Worm (Caenorhabditis elegans) whole organism, early embryonic: ENCODE measurements around the gene str-89.

Experiments used
- B0310.2 ChIP-seq: sonication (generic microtip); optimal IDR thresholded peaks from 2 replicates; lab custom pipeline; 2016; ENCODE audit warnings: mild to moderate bottlenecking, missing genetic modification characterization, missing compliant biosample characterization
- F13C5.2 ChIP-seq: sonication (generic microtip); optimal IDR thresholded peaks from 2 replicates; lab custom pipeline; 2017; ENCODE audit warnings: mild to moderate bottlenecking, missing genetic modification characterization, inconsistent platforms, missing compliant biosample characterization
- aly-1 ChIP-seq: sonication (generic microtip); optimal IDR thresholded peaks from 2 replicates; lab custom pipeline; 2016; ENCODE audit warnings: missing genetic modification characterization, missing compliant biosample characterization
- ama-1 ChIP-seq: fragments of 150-350 bp; optimal IDR thresholded peaks from 2 replicates; lab custom pipeline; 2014
- ceh-13 ChIP-seq: fragments of 200-800 bp; sonication (Bioruptor generic); optimal IDR thresholded peaks from 2 replicates; lab custom pipeline; 2018; ENCODE audit warnings: mild to moderate bottlenecking, missing genetic modification characterization, missing compliant biosample characterization
- ceh-36 ChIP-seq: sonication (generic microtip); optimal IDR thresholded peaks from 2 replicates; lab custom pipeline; 2016; ENCODE audit warnings: missing genetic modification characterization, inconsistent platforms, missing compliant biosample characterization
- ets-7 ChIP-seq: sonication (generic microtip); optimal IDR thresholded peaks from 2 replicates; lab custom pipeline; 2016; ENCODE audit warnings: missing genotype, missing genetic modification characterization, missing compliant biosample characterization
- flt-1 ChIP-seq: fragments of 200-800 bp; sonication (Bioruptor generic); IDR thresholded peaks from 2 replicates; pipeline ENCODE4 v1.3.6; 2022; ENCODE audit warnings: missing genetic modification characterization, missing compliant biosample characterization
- hmbx-1 ChIP-seq: sonication (generic microtip); optimal IDR thresholded peaks from 2 replicates; lab custom pipeline; 2016; ENCODE audit warnings: mild to moderate bottlenecking, missing genetic modification characterization, missing compliant biosample characterization
- hmg-4 ChIP-seq: fragments of 200-800 bp; sonication (Bioruptor generic); optimal IDR thresholded peaks from 2 replicates; lab custom pipeline; 2018; ENCODE audit warnings: mild to moderate bottlenecking, missing genetic modification characterization, missing compliant biosample characterization
- hnd-1 ChIP-seq: sonication (generic microtip); optimal IDR thresholded peaks from 2 replicates; lab custom pipeline; 2016; ENCODE audit warnings: missing genetic modification characterization, missing compliant biosample characterization
- pes-1 ChIP-seq: fragments of 200-800 bp; sonication (Bioruptor generic); IDR thresholded peaks from 2 replicates; pipeline ENCODE4 v1.3.6; 2022; ENCODE audit warnings: missing genetic modification reagents, missing genetic modification characterization, missing compliant biosample characterization
- scrt-1 ChIP-seq: fragments of 200-800 bp; sonication (Bioruptor generic); IDR thresholded peaks from 2 replicates; pipeline ENCODE4 v1.3.6; 2022; ENCODE audit warnings: missing genetic modification characterization, missing compliant biosample characterization
- sea-1 ChIP-seq: fragments of 200-800 bp; sonication (Bioruptor generic); conservative IDR thresholded peaks from 2 replicates; pipeline ENCODE4 v1.3.6; 2022; ENCODE audit warnings: missing genetic modification characterization, missing compliant biosample characterization
- tbx-11 ChIP-seq: fragments of 200-800 bp; sonication (Bioruptor generic); IDR thresholded peaks from 2 replicates; pipeline ENCODE4 v1.3.6; 2022; ENCODE audit warnings: missing genetic modification characterization, missing compliant biosample characterization
- tbx-37 ChIP-seq: fragments of 200-800 bp; sonication (Bioruptor generic); conservative IDR thresholded peaks from 2 replicates; pipeline ENCODE4 v1.3.6; 2022; ENCODE audit warnings: missing genetic modification reagents, missing genetic modification characterization, missing compliant biosample characterization
- tra-4 ChIP-seq: sonication (generic microtip); optimal IDR thresholded peaks from 2 replicates; lab custom pipeline; 2017; ENCODE audit warnings: missing genetic modification characterization, missing compliant biosample characterization

Gene str-89

ce11 chrV:17699659-17700058 lies 31.0 kb downstream of the str-89 start, which contains the start of gene Y26G10.6:
Gene Y26G10.6, plus strand, starts transcription at chrV:17699959.
- TF ChIP-seq tra-4 (tag; lab: Kevin White, UChicago) (no peak), ama-1 (lab: Kevin White, UChicago) (no peak), sea-1 (GFP tag; lab: Robert Waterston, UW) (no peak), F13C5.2 (tag; lab: Kevin White, UChicago) (no peak), hnd-1 (tag; lab: Kevin White, UChicago) (no peak), scrt-1 (GFP tag; lab: Robert Waterston, UW) (no peak), ceh-13 (no peak), hmg-4 (GFP tag; lab: Kevin White, UChicago) (no peak), B0310.2 (tag; lab: Kevin White, UChicago) (no peak), pes-1 (GFP tag; lab: Robert Waterston, UW) (no peak), ets-7 (tag; lab: Kevin White, UChicago) (no peak), aly-1 (tag; lab: Kevin White, UChicago) (no peak), flt-1 (GFP tag; lab: Robert Waterston, UW) (no peak)

- no peak for TF ChIP-seq pes-1 (GFP tag; lab: Robert Waterston, UW)
- no peak for TF ChIP-seq ama-1 (lab: Kevin White, UChicago)
- no peak for TF ChIP-seq tbx-11 (GFP tag; lab: Robert Waterston, UW)
- no peak for TF ChIP-seq ceh-13
- TF ChIP-seq tra-4 (tag; lab: Kevin White, UChicago) = no peak
- no peak for TF ChIP-seq hmg-4 (GFP tag; lab: Kevin White, UChicago)
- TF ChIP-seq tbx-37 = no peak
- no peak for TF ChIP-seq hmbx-1 (tag; lab: Kevin White, UChicago)
- no peak for TF ChIP-seq ceh-36 (tag; lab: Kevin White, UChicago)
- TF ChIP-seq F13C5.2 (tag; lab: Kevin White, UChicago) = no peak
- no peak for TF ChIP-seq flt-1 (GFP tag; lab: Robert Waterston, UW)
These were observed 32.2 kb downstream of the str-89 start, which contains the start of the genes Y26G10.5 and srh-32 for ce11 chrV:17700728-17701262. Gene Y26G10.5, minus strand, starts transcription at chrV:17700828. Gene srh-32, plus strand, starts transcription at chrV:17701212.

- TF ChIP-seq ama-1 (lab: Kevin White, UChicago) = no peak
- TF ChIP-seq pes-1 (GFP tag; lab: Robert Waterston, UW) = no peak
- no peak for TF ChIP-seq hmbx-1 (tag; lab: Kevin White, UChicago)
- TF ChIP-seq hnd-1 (tag; lab: Kevin White, UChicago) = no peak
- TF ChIP-seq flt-1 (GFP tag; lab: Robert Waterston, UW) = no peak
- TF ChIP-seq ceh-13 = no peak
- no peak for TF ChIP-seq tra-4 (tag; lab: Kevin White, UChicago)
- no peak for TF ChIP-seq scrt-1 (GFP tag; lab: Robert Waterston, UW)
- no peak for TF ChIP-seq ceh-36 (tag; lab: Kevin White, UChicago)
- TF ChIP-seq F13C5.2 (tag; lab: Kevin White, UChicago) = no peak
These were observed 37.2 kb downstream of the str-89 start, which contains the start of gene W06D12.6 for ce11 chrV:17705814-17706213. Gene W06D12.6, plus strand, starts transcription at chrV:17706114.

- TF ChIP-seq tbx-11 (GFP tag; lab: Robert Waterston, UW) = no peak
- TF ChIP-seq ama-1 (lab: Kevin White, UChicago) = no peak
- TF ChIP-seq sea-1 (GFP tag; lab: Robert Waterston, UW) = no peak
- TF ChIP-seq ceh-13 = no peak
- no peak for TF ChIP-seq B0310.2 (tag; lab: Kevin White, UChicago)
- TF ChIP-seq tra-4 (tag; lab: Kevin White, UChicago) = no peak
- TF ChIP-seq pes-1 (GFP tag; lab: Robert Waterston, UW) = no peak
- TF ChIP-seq aly-1 (tag; lab: Kevin White, UChicago) = no peak
- TF ChIP-seq hmg-4 (GFP tag; lab: Kevin White, UChicago) = no peak
These were observed 37.7 kb downstream of the str-89 start for ce11 chrV:17706217-17706806.

ce11 chrV:17707022-17707421 lies 38.4 kb downstream of the str-89 start, which contains the start of gene srh-31:
Gene srh-31, plus strand, starts transcription at chrV:17707322.
- no peak for TF ChIP-seq sea-1 (GFP tag; lab: Robert Waterston, UW)
- TF ChIP-seq ceh-36 (tag; lab: Kevin White, UChicago) = no peak
- no peak for TF ChIP-seq pes-1 (GFP tag; lab: Robert Waterston, UW)
- TF ChIP-seq ceh-13 = no peak
- TF ChIP-seq tbx-11 (GFP tag; lab: Robert Waterston, UW) = no peak
- no peak for TF ChIP-seq hnd-1 (tag; lab: Kevin White, UChicago)
- TF ChIP-seq tbx-37 = no peak
- no peak for TF ChIP-seq ama-1 (lab: Kevin White, UChicago)
- no peak for TF ChIP-seq tra-4 (tag; lab: Kevin White, UChicago)
- TF ChIP-seq scrt-1 (GFP tag; lab: Robert Waterston, UW) = no peak
- TF ChIP-seq hmbx-1 (tag; lab: Kevin White, UChicago) = no peak
- TF ChIP-seq ets-7 (tag; lab: Kevin White, UChicago) = no peak
- no peak for TF ChIP-seq B0310.2 (tag; lab: Kevin White, UChicago)
- TF ChIP-seq aly-1 (tag; lab: Kevin White, UChicago) = no peak
- no peak for TF ChIP-seq F13C5.2 (tag; lab: Kevin White, UChicago)
- no peak for TF ChIP-seq hmg-4 (GFP tag; lab: Kevin White, UChicago)
- no peak for TF ChIP-seq flt-1 (GFP tag; lab: Robert Waterston, UW)

ce11 chrV:17712349-17712748 lies 43.7 kb downstream of the str-89 start:
- TF ChIP-seq sea-1 (GFP tag; lab: Robert Waterston, UW) = no peak
- no peak for TF ChIP-seq hmg-4 (GFP tag; lab: Kevin White, UChicago)
- no peak for TF ChIP-seq B0310.2 (tag; lab: Kevin White, UChicago)
- no peak for TF ChIP-seq hmbx-1 (tag; lab: Kevin White, UChicago)
- no peak for TF ChIP-seq flt-1 (GFP tag; lab: Robert Waterston, UW)
- TF ChIP-seq ets-7 (tag; lab: Kevin White, UChicago) = no peak
- no peak for TF ChIP-seq scrt-1 (GFP tag; lab: Robert Waterston, UW)
- TF ChIP-seq tbx-37 = no peak
- TF ChIP-seq pes-1 (GFP tag; lab: Robert Waterston, UW) = no peak
- no peak for TF ChIP-seq ceh-36 (tag; lab: Kevin White, UChicago)
- no peak for TF ChIP-seq tbx-11 (GFP tag; lab: Robert Waterston, UW)
- TF ChIP-seq hnd-1 (tag; lab: Kevin White, UChicago) = no peak
- no peak for TF ChIP-seq tra-4 (tag; lab: Kevin White, UChicago)
- no peak for TF ChIP-seq aly-1 (tag; lab: Kevin White, UChicago)
- TF ChIP-seq ceh-13 = no peak
- TF ChIP-seq F13C5.2 (tag; lab: Kevin White, UChicago) = no peak
